Fruit fly (Drosophila melanogaster): ENCODE results near the gene CG16704.

- TF ChIP-seq CG7045 (GFP tag; optimal IDR thresholded peaks at IDR 0.05): no peak
- no peak for TF ChIP-seq CG1620 (GFP tag; optimal IDR thresholded peaks at IDR 0.05)
- TF ChIP-seq ovo (GFP tag; optimal IDR thresholded peaks at IDR 0.05): no peak
- no peak for TF ChIP-seq Mnt (GFP tag; optimal IDR thresholded peaks at IDR 0.05)
- no peak for TF ChIP-seq Clk (GFP tag; optimal IDR thresholded peaks at IDR 0.05)
- no peak for TF ChIP-seq cic (GFP tag; optimal IDR thresholded peaks at IDR 0.05)
- TF ChIP-seq kay (GFP tag; ENCODE audit: borderline replicate concordance): no peak
Observed at dm6 chr2L:3700990-3701389, 8.6 kb upstream of the CG16704 start, which contains the start of gene CG42467.
